In genomic region chrX:5419045-5419901, dm6 we compare ENCODE assay signal across 3 fruit fly cellular contexts.
TF ChIP-seq lines count a peak whose summit lies in the region.

No protein-coding gene starts in this region.

TF ChIP-seq in whole organism, adult, 20 proteins besides CTCF, POLR2A, EP300 and RAD21 (continued from another document):
- no peak for TF ChIP-seq Crg-1 (GFP tag; optimal IDR thresholded peaks at IDR 0.05; lab: Kevin White, UChicago)

TF ChIP-seq in whole organism, embryonic, 481 proteins besides CTCF, POLR2A, EP300 and RAD21 (continued from another document and continues in another):
- no peak for TF ChIP-seq CG8359 (GFP tag; optimal IDR thresholded peaks at IDR 0.05; lab: Kevin White, UChicago; ENCODE audit: borderline replicate concordance)
- TF ChIP-seq Hr3 (GFP tag; optimal IDR thresholded peaks at IDR 0.05; lab: Kevin White, UChicago): peak; percentile 63
- TF ChIP-seq tx (GFP tag; optimal IDR thresholded peaks at IDR 0.05; lab: Kevin White, UChicago): peak; percentile 62
- peak; percentile 40; the same call in 1 of the 3 replicates for TF ChIP-seq sr (GFP tag; IDR thresholded peaks at IDR 0.05; lab: Robert Waterston, UW)
- peak; percentile 80 for TF ChIP-seq unpg (GFP tag; optimal IDR thresholded peaks at IDR 0.05; lab: Kevin White, UChicago)
- TF ChIP-seq CHES-1-like (GFP tag; optimal IDR thresholded peaks at IDR 0.05; lab: Kevin White, UChicago): peak; percentile 69
- peak; percentile 52 for TF ChIP-seq pho (GFP tag; optimal IDR thresholded peaks at IDR 0.05; lab: Kevin White, UChicago)
- TF ChIP-seq Oaz (GFP tag; IDR thresholded peaks at IDR 0.05; lab: Robert Waterston, UW): peak; percentile 82
- TF ChIP-seq emc (GFP tag; optimal IDR thresholded peaks at IDR 0.05; lab: Kevin White, UChicago): peak; percentile 53
- no peak for TF ChIP-seq Dfd (GFP tag; optimal IDR thresholded peaks at IDR 0.05; lab: Kevin White, UChicago)
- peak; percentile 74 for TF ChIP-seq CG12391 (tag; optimal IDR thresholded peaks at IDR 0.05; lab: Kevin White, UChicago)
- no peak for TF ChIP-seq MESR4 (GFP tag; optimal IDR thresholded peaks at IDR 0.05; lab: Kevin White, UChicago)
- TF ChIP-seq CG9215 (GFP tag; IDR thresholded peaks at IDR 0.05; lab: Robert Waterston, UW): 0 out of 2 replicates have a peak, but pooled peaks have one; percentile 52
- peak; percentile 68 for TF ChIP-seq fd3F (GFP tag; optimal IDR thresholded peaks at IDR 0.05; lab: Kevin White, UChicago)
- peak; percentile 77 for TF ChIP-seq NfI (GFP tag; optimal IDR thresholded peaks at IDR 0.05; lab: Kevin White, UChicago)
- no peak for TF ChIP-seq tna (GFP tag; IDR thresholded peaks at IDR 0.05; lab: Robert Waterston, UW; ENCODE audit: partially characterized antibody)
- peak; percentile 89 for TF ChIP-seq D19A (tag; optimal IDR thresholded peaks at IDR 0.05; lab: Kevin White, UChicago)
- no peak for TF ChIP-seq lov (optimal IDR thresholded peaks at IDR 0.05; lab: Kevin White, UChicago)
- TF ChIP-seq lov (GFP tag; IDR thresholded peaks at IDR 0.05; lab: Robert Waterston, UW): 0 out of 3 replicates have a peak, but pooled peaks have one; percentile 68
- TF ChIP-seq Blimp-1 (GFP tag; optimal IDR thresholded peaks at IDR 0.05; lab: Kevin White, UChicago): peak; percentile 72
- TF ChIP-seq mam (GFP tag; optimal IDR thresholded peaks at IDR 0.05; lab: Kevin White, UChicago): peak; percentile 84
- TF ChIP-seq bbx (GFP tag; IDR thresholded peaks at IDR 0.05; lab: Robert Waterston, UW; ENCODE audit: partially characterized antibody): no peak
- no peak for TF ChIP-seq Dip3 (GFP tag; optimal IDR thresholded peaks at IDR 0.05; lab: Kevin White, UChicago)
- TF ChIP-seq kah (GFP tag; optimal IDR thresholded peaks at IDR 0.05; lab: Kevin White, UChicago): peak; percentile 46
- TF ChIP-seq cg (GFP tag; optimal IDR thresholded peaks at IDR 0.05; lab: Kevin White, UChicago): peak; percentile 54
- no peak for TF ChIP-seq CG2202 (tag; optimal IDR thresholded peaks at IDR 0.05; lab: Kevin White, UChicago)
- TF ChIP-seq inv (GFP tag; IDR thresholded peaks at IDR 0.05; lab: Robert Waterston, UW; ENCODE audit: partially characterized antibody): no peak
- TF ChIP-seq CG4854 (GFP tag; optimal IDR thresholded peaks at IDR 0.05; lab: Kevin White, UChicago): peak; percentile 1
- TF ChIP-seq tap (tag; optimal IDR thresholded peaks at IDR 0.05; lab: Kevin White, UChicago): no peak
- TF ChIP-seq lola (GFP tag; optimal IDR thresholded peaks at IDR 0.05; lab: Kevin White, UChicago): peak in 1 of 3 experiments; percentile 37
- TF ChIP-seq CG3281 (GFP tag; optimal IDR thresholded peaks at IDR 0.05; lab: Kevin White, UChicago): peak; percentile 70
- TF ChIP-seq CG17568 (GFP tag; optimal IDR thresholded peaks at IDR 0.05; lab: Kevin White, UChicago): peak; percentile 48
- TF ChIP-seq Hmx (GFP tag; optimal IDR thresholded peaks at IDR 0.05; lab: Kevin White, UChicago): no peak
- no peak for TF ChIP-seq TFAM (GFP tag; optimal IDR thresholded peaks at IDR 0.05; lab: Kevin White, UChicago)
- peak; percentile 72 for TF ChIP-seq Xbp1 (GFP tag; optimal IDR thresholded peaks at IDR 0.05; lab: Kevin White, UChicago)
- TF ChIP-seq Jarid2 (GFP tag; optimal IDR thresholded peaks at IDR 0.05; lab: Kevin White, UChicago): peak; percentile 49
- peak; percentile 55 for TF ChIP-seq CG6813 (GFP tag; optimal IDR thresholded peaks at IDR 0.05; lab: Kevin White, UChicago)
- peak; percentile 82 for TF ChIP-seq Oli (tag; optimal IDR thresholded peaks at IDR 0.05; lab: Kevin White, UChicago)
- TF ChIP-seq CG11247 (GFP tag; IDR thresholded peaks at IDR 0.05; lab: Robert Waterston, UW): peak; percentile 67; the same call in 1 of the 2 replicates
- TF ChIP-seq CG3407 (GFP tag; optimal IDR thresholded peaks at IDR 0.05; lab: Kevin White, UChicago): peak; percentile 65
- TF ChIP-seq crc (GFP tag; optimal IDR thresholded peaks at IDR 0.05; lab: Kevin White, UChicago): peak; percentile 71
- TF ChIP-seq Mad (GFP tag; optimal IDR thresholded peaks at IDR 0.05; lab: Kevin White, UChicago): peak; percentile 25
- peak; percentile 53 for TF ChIP-seq CG31224 (GFP tag; IDR thresholded peaks at IDR 0.05; lab: Robert Waterston, UW)
- TF ChIP-seq CG34422 (GFP tag; IDR thresholded peaks at IDR 0.05; lab: Robert Waterston, UW): peak; percentile 55; the same call in 1 of the 3 replicates
- peak; percentile 60 for TF ChIP-seq CG18262 (tag; optimal IDR thresholded peaks at IDR 0.05; lab: Kevin White, UChicago)
- peak; percentile 79 for TF ChIP-seq sob (GFP tag; IDR thresholded peaks at IDR 0.05; lab: Robert Waterston, UW)
- TF ChIP-seq fd64A (GFP tag; optimal IDR thresholded peaks at IDR 0.05; lab: Kevin White, UChicago): no peak
- no peak for TF ChIP-seq CG7963 (GFP tag; IDR thresholded peaks at IDR 0.05; lab: Robert Waterston, UW; ENCODE audit: partially characterized antibody)
- TF ChIP-seq crp (GFP tag; optimal IDR thresholded peaks at IDR 0.05; lab: Kevin White, UChicago): peak in 1 of 2 experiments; percentile 15
- peak; percentile 69 for TF ChIP-seq Camta (GFP tag; optimal IDR thresholded peaks at IDR 0.05; lab: Kevin White, UChicago)
- TF ChIP-seq her (GFP tag; optimal IDR thresholded peaks at IDR 0.05; lab: Kevin White, UChicago): no peak
- TF ChIP-seq chif (GFP tag; optimal IDR thresholded peaks at IDR 0.05; lab: Kevin White, UChicago): peak; percentile 44 to 67
- peak; percentile 30 for TF ChIP-seq kni (GFP tag; optimal IDR thresholded peaks at IDR 0.05; lab: Kevin White, UChicago)
- peak; percentile 71 for TF ChIP-seq chm (GFP tag; IDR thresholded peaks at IDR 0.05; lab: Robert Waterston, UW)
- TF ChIP-seq slp2 (GFP tag; optimal IDR thresholded peaks at IDR 0.05; lab: Kevin White, UChicago): peak; percentile 37
- no peak for TF ChIP-seq zen2 (GFP tag; IDR thresholded peaks at IDR 0.05; lab: Robert Waterston, UW; ENCODE audit: partially characterized antibody)
- no peak for TF ChIP-seq BEAF-32 (GFP tag; optimal IDR thresholded peaks at IDR 0.05; lab: Kevin White, UChicago)
- TF ChIP-seq CG12219 (GFP tag; optimal IDR thresholded peaks at IDR 0.05; lab: Kevin White, UChicago): peak; percentile 60
- TF ChIP-seq sqz (GFP tag; optimal IDR thresholded peaks at IDR 0.05; lab: Kevin White, UChicago): peak; percentile 86
- TF ChIP-seq CG15269 (tag; optimal IDR thresholded peaks at IDR 0.05; lab: Kevin White, UChicago): peak; percentile 80
- peak; percentile 60; the same call in 1 of the 2 replicates for TF ChIP-seq sens-2 (GFP tag; IDR thresholded peaks at IDR 0.05; lab: Robert Waterston, UW)
- peak; percentile 81 for TF ChIP-seq Dek (tag; optimal IDR thresholded peaks at IDR 0.05; lab: Kevin White, UChicago)
- TF ChIP-seq CG15601 (tag; optimal IDR thresholded peaks at IDR 0.05; lab: Kevin White, UChicago): peak; percentile 44

TF ChIP-seq in whole organism, prepupa, 60 proteins besides CTCF, POLR2A, EP300 and RAD21 (continued from another document):
- peak; percentile 24 for TF ChIP-seq Lpt (GFP tag; optimal IDR thresholded peaks at IDR 0.05; lab: Kevin White, UChicago)
- TF ChIP-seq topi (GFP tag; optimal IDR thresholded peaks at IDR 0.05; lab: Kevin White, UChicago): peak; percentile 29
- TF ChIP-seq eg (GFP tag; IDR thresholded peaks at IDR 0.05; lab: Robert Waterston, UW): peak; percentile 73
- peak; percentile 60 for TF ChIP-seq dsx (GFP tag; optimal IDR thresholded peaks at IDR 0.05; lab: Kevin White, UChicago; ENCODE audit: poor library complexity, severe bottlenecking)
- no peak for TF ChIP-seq CG3032 (tag; optimal IDR thresholded peaks at IDR 0.05; lab: Kevin White, UChicago)
- TF ChIP-seq vri (GFP tag; optimal IDR thresholded peaks at IDR 0.05; lab: Kevin White, UChicago): no peak
- peak; percentile 34 for TF ChIP-seq CG10631 (GFP tag; optimal IDR thresholded peaks at IDR 0.05; lab: Kevin White, UChicago)
- no peak for TF ChIP-seq CG34406 (GFP tag; optimal IDR thresholded peaks at IDR 0.05; lab: Kevin White, UChicago)
- no peak for TF ChIP-seq CG16779 (tag; optimal IDR thresholded peaks at IDR 0.05; lab: Kevin White, UChicago)
- TF ChIP-seq Ets96B (tag; optimal IDR thresholded peaks at IDR 0.05; lab: Kevin White, UChicago): no peak
- TF ChIP-seq Sox102F (GFP tag; optimal IDR thresholded peaks at IDR 0.05; lab: Kevin White, UChicago): no peak
- no peak for TF ChIP-seq CG6854 (GFP tag; optimal IDR thresholded peaks at IDR 0.05; lab: Kevin White, UChicago)
- TF ChIP-seq Ets21C (GFP tag; optimal IDR thresholded peaks at IDR 0.05; lab: Kevin White, UChicago): peak; percentile 26
- no peak for TF ChIP-seq Hr38 (GFP tag; optimal IDR thresholded peaks at IDR 0.05; lab: Kevin White, UChicago)
- TF ChIP-seq CG6163 (GFP tag; IDR thresholded peaks at IDR 0.05; lab: Robert Waterston, UW): peak; percentile 65; the same call in 2 of the 3 replicates
- TF ChIP-seq Sox15 (GFP tag; optimal IDR thresholded peaks at IDR 0.05; lab: Kevin White, UChicago): no peak
- TF ChIP-seq Hr4 (GFP tag; optimal IDR thresholded peaks at IDR 0.05; lab: Kevin White, UChicago): peak; percentile 67
- TF ChIP-seq Eip75B (GFP tag; optimal IDR thresholded peaks at IDR 0.05; lab: Kevin White, UChicago): peak; percentile 0
- TF ChIP-seq lz (GFP tag; optimal IDR thresholded peaks at IDR 0.05; lab: Kevin White, UChicago): peak; percentile 37
- TF ChIP-seq CG11294 (GFP tag; IDR thresholded peaks at IDR 0.05; lab: Robert Waterston, UW): 0 out of 2 replicates have a peak, but pooled peaks have one; percentile 24
- TF ChIP-seq Gug (GFP tag; IDR thresholded peaks at IDR 0.05; lab: Robert Waterston, UW): peak; percentile 64
- TF ChIP-seq spab (GFP tag; optimal IDR thresholded peaks at IDR 0.05; lab: Kevin White, UChicago): no peak
- TF ChIP-seq esn (GFP tag; optimal IDR thresholded peaks at IDR 0.05; lab: Kevin White, UChicago): peak; percentile 36
- TF ChIP-seq dac (GFP tag; optimal IDR thresholded peaks at IDR 0.05; lab: Kevin White, UChicago): peak; percentile 38
- TF ChIP-seq fd85E (GFP tag; optimal IDR thresholded peaks at IDR 0.05; lab: Kevin White, UChicago): no peak
- peak; percentile 76 for TF ChIP-seq CG32006 (GFP tag; optimal IDR thresholded peaks at IDR 0.05; lab: Kevin White, UChicago)
- TF ChIP-seq Smox (GFP tag; optimal IDR thresholded peaks at IDR 0.05; lab: Kevin White, UChicago): no peak
- peak; percentile 25 for TF ChIP-seq CG6792 (GFP tag; optimal IDR thresholded peaks at IDR 0.05; lab: Kevin White, UChicago)
- peak; percentile 78 for TF ChIP-seq Eip78C (GFP tag; lab: Kevin White, UChicago)
- TF ChIP-seq svp (GFP tag; lab: Kevin White, UChicago): no peak
- TF ChIP-seq net (GFP tag; optimal IDR thresholded peaks at IDR 0.05; lab: Kevin White, UChicago): peak; percentile 9
- peak; percentile 52 for TF ChIP-seq CG6276 (GFP tag; optimal IDR thresholded peaks at IDR 0.05; lab: Kevin White, UChicago)
- TF ChIP-seq Sox14 (GFP tag; optimal IDR thresholded peaks at IDR 0.05; lab: Kevin White, UChicago): peak; percentile 21
- peak; percentile 2 for TF ChIP-seq CG10669 (GFP tag; optimal IDR thresholded peaks at IDR 0.05; lab: Kevin White, UChicago)
- TF ChIP-seq pdm3 (GFP tag; optimal IDR thresholded peaks at IDR 0.05; lab: Kevin White, UChicago): peak; percentile 56
- peak; percentile 30 for TF ChIP-seq acj6 (GFP tag; optimal IDR thresholded peaks at IDR 0.05; lab: Kevin White, UChicago)
- TF ChIP-seq cyc (GFP tag; optimal IDR thresholded peaks at IDR 0.05; lab: Kevin White, UChicago): peak; percentile 19
- TF ChIP-seq Blimp-1 (GFP tag; optimal IDR thresholded peaks at IDR 0.05; lab: Kevin White, UChicago): no peak
- peak in 1 of 2 experiments; percentile 27 for TF ChIP-seq salr (GFP tag; optimal IDR thresholded peaks at IDR 0.05; lab: Kevin White, UChicago)
- TF ChIP-seq fd59A (GFP tag; optimal IDR thresholded peaks at IDR 0.05; lab: Kevin White, UChicago): peak; percentile 14
